Fruit fly (Drosophila melanogaster): Measurements from ENCODE around the gene CG12025.

Gene CG12025

dm6 chr3L:1905273-1905672 is 40.0 kb downstream of the CG12025 start:
- TF ChIP-seq psq (optimal IDR thresholded peaks at IDR 0.05), result no peak
- no peak for TF ChIP-seq Dll (optimal IDR thresholded peaks at IDR 0.05)
- TF ChIP-seq CG8478 (optimal IDR thresholded peaks at IDR 0.05), result no peak
- TF ChIP-seq EcR (GFP tag; optimal IDR thresholded peaks at IDR 0.05), result no peak
- no peak for TF ChIP-seq pan (optimal IDR thresholded peaks at IDR 0.05)
- TF ChIP-seq usp (GFP tag; optimal IDR thresholded peaks at IDR 0.05), result no peak

dm6 chr3L:1906208-1906607 is 41.0 kb downstream of the CG12025 start:
- TF ChIP-seq EcR (GFP tag; optimal IDR thresholded peaks at IDR 0.05) (no peak), CG8478 (optimal IDR thresholded peaks at IDR 0.05) (no peak)

dm6 chr3L:1909000-1909399 is 43.8 kb downstream of the CG12025 start:
- TF ChIP-seq usp (GFP tag; optimal IDR thresholded peaks at IDR 0.05) (no peak), CG8478 (optimal IDR thresholded peaks at IDR 0.05) (no peak), Dll (optimal IDR thresholded peaks at IDR 0.05) (no peak), pan (optimal IDR thresholded peaks at IDR 0.05) (no peak), EcR (GFP tag; optimal IDR thresholded peaks at IDR 0.05) (no peak), psq (optimal IDR thresholded peaks at IDR 0.05) (no peak)

dm6 chr3L:1910107-1910506 is 44.9 kb downstream of the CG12025 start, which contains the start of gene dsb:
Gene dsb, minus strand, starts transcription at chr3L:1910197.
- TF ChIP-seq usp (GFP tag; optimal IDR thresholded peaks at IDR 0.05), result no peak
- TF ChIP-seq Dll (optimal IDR thresholded peaks at IDR 0.05), result no peak
- no peak for TF ChIP-seq pan (optimal IDR thresholded peaks at IDR 0.05)
- no peak for TF ChIP-seq EcR (GFP tag; optimal IDR thresholded peaks at IDR 0.05)
- TF ChIP-seq CG8478 (optimal IDR thresholded peaks at IDR 0.05), result no peak
- no peak for TF ChIP-seq psq (optimal IDR thresholded peaks at IDR 0.05)

- TF ChIP-seq usp (GFP tag; optimal IDR thresholded peaks at IDR 0.05), result no peak
- no peak for TF ChIP-seq pan (optimal IDR thresholded peaks at IDR 0.05)
- no peak for TF ChIP-seq EcR (GFP tag; optimal IDR thresholded peaks at IDR 0.05)
- TF ChIP-seq psq (optimal IDR thresholded peaks at IDR 0.05), result no peak
- no peak for TF ChIP-seq Dll (optimal IDR thresholded peaks at IDR 0.05)
- no peak for TF ChIP-seq CG8478 (optimal IDR thresholded peaks at IDR 0.05)
These were observed 49.4 kb downstream of the CG12025 start for dm6 chr3L:1914668-1915067.

dm6 chr3L:1916617-1917016 is 51.4 kb downstream of the CG12025 start:
- TF ChIP-seq usp (GFP tag; optimal IDR thresholded peaks at IDR 0.05) (no peak), pan (optimal IDR thresholded peaks at IDR 0.05) (no peak), psq (optimal IDR thresholded peaks at IDR 0.05) (no peak), CG8478 (optimal IDR thresholded peaks at IDR 0.05) (no peak), EcR (GFP tag; optimal IDR thresholded peaks at IDR 0.05) (no peak), Dll (optimal IDR thresholded peaks at IDR 0.05) (no peak)

Data from whole organism.